Worm (Caenorhabditis elegans) whole organism, young adult: ENCODE measurements around the gene fahd-1.

ENCODE experiments used
- F10E7.11 ChIP-seq: sonication (generic microtip); optimal IDR thresholded peaks from 2 replicates; lab custom pipeline; 2017; ENCODE audit warnings: mild to moderate bottlenecking, missing genetic modification characterization, moderate library complexity, missing compliant biosample characterization
- T26A5.8 ChIP-seq: sonication (generic microtip); optimal IDR thresholded peaks from 2 replicates; lab custom pipeline; 2016; ENCODE audit warnings: missing genetic modification characterization, missing compliant biosample characterization
- ZK185.1 ChIP-seq: sonication (generic microtip); optimal IDR thresholded peaks from 2 replicates; lab custom pipeline; 2016; ENCODE audit warnings: mild to moderate bottlenecking, missing genetic modification characterization, missing compliant biosample characterization; ENCODE audit not compliant: poor library complexity, severe bottlenecking
- chd-7 ChIP-seq: sonication (generic microtip); optimal IDR thresholded peaks from 2 replicates; lab custom pipeline; 2016; ENCODE audit warnings: mild to moderate bottlenecking, missing genetic modification characterization, moderate library complexity, missing compliant biosample characterization
- ekl-4 ChIP-seq: fragments of 200-800 bp; sonication (Bioruptor generic); IDR thresholded peaks from 2 replicates; pipeline ENCODE4 v1.3.6; 2022; ENCODE audit warnings: missing genetic modification reagents, missing genetic modification characterization, missing compliant biosample characterization
- lir-1 ChIP-seq: fragments of 200-800 bp; sonication (Bioruptor generic); conservative IDR thresholded peaks from 2 replicates; pipeline ENCODE4 v1.3.6; 2022; ENCODE audit warnings: missing genetic modification reagents, missing genetic modification characterization, missing compliant biosample characterization
- nfyb-1 ChIP-seq: fragments of 200-800 bp; sonication (Bioruptor generic); IDR thresholded peaks from 2 replicates; pipeline ENCODE4 v1.3.6; 2022; ENCODE audit warnings: missing genetic modification reagents, missing genetic modification characterization, missing compliant biosample characterization
- rec-8 ChIP-seq, 2 experiments: sonication (generic microtip); optimal IDR thresholded peaks; 2 replicates each; lab custom pipeline; 2016; ENCODE audit warnings: mild to moderate bottlenecking in 2 of 2, missing genetic modification characterization in 2 of 2, missing genetic modification reagents in 2 of 2, missing genotype in 2 of 2, missing biosample characterization in 1 of 2, missing compliant biosample characterization in 1 of 2, moderate library complexity in 1 of 2
- somi-1 ChIP-seq: fragments of 200-800 bp; sonication (Bioruptor generic); optimal IDR thresholded peaks from 2 replicates; lab custom pipeline; 2018; ENCODE audit warnings: mild to moderate bottlenecking, missing genetic modification characterization, missing compliant biosample characterization

ce11 chrIII:7907515-7907914 lies 15.5 kb downstream of the fahd-1 start, which contains the start of gene pcp-5:
- TF ChIP-seq lir-1 (GFP tag; lab: Robert Waterston, UW) (no peak), T26A5.8 (no peak), ZK185.1 (tag; lab: Kevin White, UChicago) (no peak), nfyb-1 (GFP tag; lab: Robert Waterston, UW) (no peak), somi-1 (no peak), rec-8 (tag; optimal IDR thresholded peaks at IDR 0.05; lab: Kevin White, UChicago) (no peak), chd-7 (no peak), F10E7.11 (tag; lab: Kevin White, UChicago) (no peak), ekl-4 (GFP tag; lab: Robert Waterston, UW) (no peak)
